Worm (Caenorhabditis elegans) whole organism, L2 larva: Measurements from ENCODE around the gene clec-161.

Experiments used
- F13H6.1 ChIP-seq: sonication (generic microtip); optimal IDR thresholded peaks from 2 replicates; lab custom pipeline; 2016; ENCODE audit warnings: missing genetic modification characterization, missing compliant biosample characterization
- Y55F3AM.14 ChIP-seq: fragments of 200-800 bp; sonication (Bioruptor generic); optimal IDR thresholded peaks from 2 replicates; lab custom pipeline; 2018; ENCODE audit warnings: mild to moderate bottlenecking, missing genetic modification characterization, missing compliant biosample characterization
- ZK546.5 ChIP-seq: sonication (generic microtip); optimal IDR thresholded peaks from 2 replicates; lab custom pipeline; 2017; ENCODE audit warnings: missing biosample characterization, missing genetic modification characterization
- alr-1 ChIP-seq: fragments of 150-350 bp; optimal IDR thresholded peaks from 2 replicates; lab custom pipeline; 2014; ENCODE audit warnings: missing biosample characterization, missing genetic modification characterization
- ama-1 ChIP-seq: fragments of 150-350 bp; optimal IDR thresholded peaks from 2 replicates; lab custom pipeline; 2018; ENCODE audit warnings: inconsistent platforms
- blmp-1 ChIP-seq: sonication (generic microtip); optimal IDR thresholded peaks from 2 replicates; lab custom pipeline; 2017; ENCODE audit warnings: missing genetic modification characterization, mild to moderate bottlenecking, missing compliant biosample characterization, antibody characterized with exemption, moderate library complexity; ENCODE audit not compliant: insufficient read depth
- elt-1 ChIP-seq: fragments of 150-350 bp; optimal IDR thresholded peaks from 2 replicates; lab custom pipeline; 2014; ENCODE audit warnings: missing biosample characterization, missing genetic modification characterization
- nhr-11 ChIP-seq: fragments of 150-350 bp; optimal IDR thresholded peaks from 2 replicates; lab custom pipeline; 2014; ENCODE audit warnings: missing biosample characterization, missing genetic modification characterization
- nhr-237 ChIP-seq: fragments of 150-350 bp; optimal IDR thresholded peaks from 2 replicates; lab custom pipeline; 2014; ENCODE audit warnings: missing biosample characterization, missing genetic modification characterization
- nhr-6 ChIP-seq: fragments of 150-350 bp; optimal IDR thresholded peaks from 2 replicates; lab custom pipeline; 2014; ENCODE audit warnings: missing biosample characterization, missing genetic modification characterization
- unc-62 ChIP-seq: fragments of 150-350 bp; optimal IDR thresholded peaks from 2 replicates; lab custom pipeline; 2014; ENCODE audit warnings: missing biosample characterization, missing genetic modification reagents, missing genetic modification characterization
- ztf-11 ChIP-seq: sonication (generic microtip); optimal IDR thresholded peaks from 2 replicates; lab custom pipeline; 2017; ENCODE audit warnings: missing biosample characterization, missing genetic modification characterization
- ztf-4 ChIP-seq: fragments of 150-350 bp; optimal IDR thresholded peaks from 2 replicates; lab custom pipeline; 2014; ENCODE audit warnings: missing biosample characterization, missing genetic modification characterization

ce11 chrIII:9585314-9585713 is 23.2 kb downstream of the clec-161 start:
- no peak for TF ChIP-seq nhr-237
- TF ChIP-seq ZK546.5 (tag; lab: Kevin White, UChicago): no peak
- no peak for TF ChIP-seq Y55F3AM.14 (GFP tag; lab: Kevin White, UChicago)
- TF ChIP-seq ztf-11: no peak
- no peak for TF ChIP-seq alr-1
- TF ChIP-seq ztf-4 (tag; lab: Kevin White, UChicago): no peak
- no peak for TF ChIP-seq blmp-1 (tag; lab: Kevin White, UChicago)
- TF ChIP-seq unc-62 (GFP tag; lab: Kevin White, UChicago): no peak
- no peak for TF ChIP-seq ama-1
- TF ChIP-seq nhr-11: no peak
- no peak for TF ChIP-seq nhr-6 (tag; lab: Kevin White, UChicago)
- TF ChIP-seq F13H6.1 (tag; lab: Kevin White, UChicago): no peak
- no peak for TF ChIP-seq elt-1 (tag; lab: Kevin White, UChicago)
